Worm (Caenorhabditis elegans): Measurements from ENCODE around the gene C55A6.11.

DNA sequence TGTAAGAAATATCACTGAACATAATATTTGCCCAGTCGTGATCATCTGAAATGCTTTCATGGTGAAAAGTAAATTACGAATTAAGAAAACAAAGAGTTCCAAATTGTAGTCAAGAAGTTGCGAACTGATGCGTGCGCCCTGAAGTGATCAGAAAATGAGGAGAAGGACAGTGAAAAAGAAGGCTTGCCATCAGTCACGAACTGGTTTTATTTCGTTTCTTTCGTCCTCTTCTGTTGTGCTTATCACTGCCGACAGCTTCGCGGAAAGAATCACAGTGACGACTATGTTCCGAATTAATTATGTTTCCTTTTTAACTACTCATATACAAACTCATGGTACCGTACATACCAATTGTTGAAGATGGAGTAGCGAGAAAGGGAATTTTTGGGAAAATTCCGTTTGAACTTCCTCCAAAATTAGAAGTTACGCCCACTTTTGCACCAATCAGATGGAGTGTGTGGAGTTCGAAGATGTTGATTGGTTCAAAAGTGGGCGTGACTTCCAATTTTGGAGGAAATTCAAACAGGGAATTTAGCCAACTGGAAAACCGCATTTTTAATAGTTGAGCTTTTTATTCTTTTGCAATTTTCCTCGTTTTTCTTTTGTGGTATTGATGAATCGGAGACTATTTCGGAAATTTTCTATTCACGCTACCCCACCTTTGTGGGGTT, 17.1 kb upstream of the C55A6.11 start, which contains the start of gene C55A6.12:
- TF ChIP-seq pha-4 (tag; optimal IDR thresholded peaks at IDR 0.05) (no peak), mdl-1 (tag; optimal IDR thresholded peaks at IDR 0.05) (no peak), ama-1 (optimal IDR thresholded peaks at IDR 0.05) (no peak), egl-27 (tag; optimal IDR thresholded peaks at IDR 0.05) (no peak), fos-1 (tag; optimal IDR thresholded peaks at IDR 0.05) (no peak), elt-3 (tag; optimal IDR thresholded peaks at IDR 0.05) (no peak), jun-1 (tag; optimal IDR thresholded peaks at IDR 0.05) (no peak), ztf-11 (tag; optimal IDR thresholded peaks at IDR 0.05) (no peak), fkh-10 (GFP tag; optimal IDR thresholded peaks at IDR 0.05) (no peak), unc-62 (GFP tag; optimal IDR thresholded peaks at IDR 0.05) (no peak), R02D3.7 (tag; optimal IDR thresholded peaks at IDR 0.05) (no peak), nhr-25 (tag; optimal IDR thresholded peaks at IDR 0.05) (no peak), skn-1 (tag; optimal IDR thresholded peaks at IDR 0.05) (no peak)
